Worm (Caenorhabditis elegans) whole organism, L1 larva: ENCODE results near the gene W02A2.9.

Experiments used
- aha-1 ChIP-seq: fragments of 150-350 bp; optimal IDR thresholded peaks from 2 replicates; lab custom pipeline; 2014; ENCODE audit warnings: missing biosample characterization, missing genetic modification characterization
- alr-1 ChIP-seq: fragments of 200-800 bp; sonication (Bioruptor generic); optimal IDR thresholded peaks from 2 replicates; lab custom pipeline; 2018; ENCODE audit warnings: borderline replicate concordance, mild to moderate bottlenecking, missing genetic modification characterization, missing compliant biosample characterization
- aly-2 ChIP-seq: fragments of 150-350 bp; optimal IDR thresholded peaks from 2 replicates; lab custom pipeline; 2014; ENCODE audit warnings: missing biosample characterization, missing genetic modification characterization
- ama-1 ChIP-seq: fragments of 150-350 bp; optimal IDR thresholded peaks from 2 replicates; lab custom pipeline; 2014
- ceh-63 ChIP-seq: fragments of 200-800 bp; sonication (Bioruptor generic); optimal IDR thresholded peaks from 2 replicates; lab custom pipeline; 2018; ENCODE audit warnings: mild to moderate bottlenecking, missing genetic modification characterization, missing compliant biosample characterization
- ceh-8 ChIP-seq: fragments of 200-800 bp; sonication (Bioruptor generic); optimal IDR thresholded peaks from 2 replicates; lab custom pipeline; 2018; ENCODE audit warnings: mild to moderate bottlenecking, missing genetic modification characterization, moderate library complexity, missing compliant biosample characterization
- dpl-1 ChIP-seq, 3 experiments: fragments of 150-350 bp in 2 of 3; sonication (generic microtip) in 1 of 3; optimal IDR thresholded peaks; 2 replicates each; lab custom pipeline; 2014 to 2017; ENCODE audit warnings: missing biosample characterization in 3 of 3, missing genetic modification characterization in 3 of 3, missing genetic modification reagents in 3 of 3
- egl-27 ChIP-seq, 2 experiments: fragments of 150-350 bp in 1 of 2; sonication (generic microtip); optimal IDR thresholded peaks; 3 replicates each; lab custom pipeline; 2017 to 2018; ENCODE audit warnings: missing biosample characterization in 2 of 2, missing genetic modification characterization in 2 of 2, missing genetic modification reagents in 2 of 2
- elt-2 ChIP-seq: sonication (generic microtip); optimal IDR thresholded peaks from 2 replicates; lab custom pipeline; 2016; ENCODE audit warnings: missing genetic modification characterization, mild to moderate bottlenecking, inconsistent platforms, missing compliant biosample characterization, missing genetic modification reagents
- elt-3 ChIP-seq, 6 experiments: fragments of 150-350 bp in 1 of 6; sonication (generic microtip); optimal IDR thresholded peaks; 2 replicates each; lab custom pipeline; 2017 to 2018; ENCODE audit warnings: missing biosample characterization in 6 of 6, missing genetic modification characterization in 6 of 6, inconsistent platforms in 1 of 6
- ets-5 ChIP-seq: fragments of 200-800 bp; sonication (Bioruptor generic); IDR thresholded peaks from 2 replicates; pipeline ENCODE4 v1.3.6; 2022; ENCODE audit warnings: missing genetic modification characterization, missing compliant biosample characterization
- grh-1 ChIP-seq: fragments of 200-800 bp; sonication (Bioruptor generic); IDR thresholded peaks from 2 replicates; pipeline ENCODE4 v1.3.6; 2022; ENCODE audit warnings: missing genetic modification reagents, missing genetic modification characterization, missing compliant biosample characterization
- hlh-17 ChIP-seq: fragments of 200-800 bp; sonication (Bioruptor generic); optimal IDR thresholded peaks from 2 replicates; lab custom pipeline; 2018; ENCODE audit warnings: missing genetic modification characterization, mild to moderate bottlenecking, missing compliant biosample characterization, moderate library complexity, borderline replicate concordance
- jun-1 ChIP-seq: fragments of 150-350 bp; optimal IDR thresholded peaks from 2 replicates; lab custom pipeline; 2014; ENCODE audit warnings: missing biosample characterization, missing genetic modification reagents, missing genetic modification characterization
- lin-14 ChIP-seq: fragments of 200-800 bp; sonication (Bioruptor generic); optimal IDR thresholded peaks from 2 replicates; lab custom pipeline; 2018; ENCODE audit warnings: mild to moderate bottlenecking, missing genetic modification characterization, moderate library complexity, missing compliant biosample characterization
- lin-15B ChIP-seq: fragments of 150-350 bp; sonication (generic microtip); optimal IDR thresholded peaks from 3 replicates; lab custom pipeline; 2014; ENCODE audit warnings: missing biosample characterization, missing genetic modification characterization
- mdl-1 ChIP-seq, 2 experiments: fragments of 150-350 bp; optimal IDR thresholded peaks; 2 replicates each; lab custom pipeline; 2014 to 2017; ENCODE audit warnings: missing biosample characterization in 2 of 2, missing genetic modification characterization in 2 of 2, inconsistent platforms in 1 of 2
- mep-1 ChIP-seq: fragments of 150-350 bp; optimal IDR thresholded peaks from 2 replicates; lab custom pipeline; 2014; ENCODE audit warnings: missing biosample characterization, missing genetic modification characterization
- nhr-12 ChIP-seq: sonication (generic microtip); optimal IDR thresholded peaks from 2 replicates; lab custom pipeline; 2017; ENCODE audit warnings: missing biosample characterization, missing genetic modification characterization
- nhr-19 ChIP-seq: fragments of 200-800 bp; sonication (Bioruptor generic); conservative IDR thresholded peaks from 2 replicates; pipeline ENCODE4 v1.3.6; 2022; ENCODE audit warnings: missing genetic modification characterization, missing compliant biosample characterization
- nhr-20 ChIP-seq: sonication (generic microtip); optimal IDR thresholded peaks from 2 replicates; lab custom pipeline; 2016; ENCODE audit warnings: mild to moderate bottlenecking, missing genetic modification characterization, missing compliant biosample characterization
- nhr-47 ChIP-seq: sonication (generic microtip); optimal IDR thresholded peaks from 2 replicates; lab custom pipeline; 2016; ENCODE audit warnings: mild to moderate bottlenecking, missing genetic modification characterization, moderate library complexity, missing compliant biosample characterization
- nhr-71 ChIP-seq: sonication (generic microtip); optimal IDR thresholded peaks from 2 replicates; lab custom pipeline; 2016; ENCODE audit warnings: mild to moderate bottlenecking, missing genetic modification characterization, moderate library complexity, missing compliant biosample characterization
- nhr-85 ChIP-seq: sonication (generic microtip); peaks from one replicate; lab custom pipeline; 2016; ENCODE audit warnings: missing genetic modification characterization, inconsistent platforms, missing compliant biosample characterization
- nhr-90 ChIP-seq: sonication (generic microtip); optimal IDR thresholded peaks from 2 replicates; lab custom pipeline; 2016; ENCODE audit warnings: mild to moderate bottlenecking, missing genetic modification characterization, missing compliant biosample characterization; ENCODE audit not compliant: poor library complexity
- pag-3 ChIP-seq: sonication (generic microtip); optimal IDR thresholded peaks from 2 replicates; lab custom pipeline; 2017; ENCODE audit warnings: missing genetic modification characterization, mild to moderate bottlenecking, missing compliant biosample characterization, antibody characterized with exemption, borderline replicate concordance; ENCODE audit not compliant: insufficient read depth
- pqm-1 ChIP-seq: sonication (generic microtip); optimal IDR thresholded peaks from 3 replicates; lab custom pipeline; 2017; ENCODE audit warnings: missing biosample characterization, missing genetic modification characterization
- rnt-1 ChIP-seq: sonication (generic microtip); optimal IDR thresholded peaks from 2 replicates; lab custom pipeline; 2016; ENCODE audit warnings: mild to moderate bottlenecking, missing genetic modification characterization, moderate library complexity, missing compliant biosample characterization
- snu-23 ChIP-seq: sonication (generic microtip); optimal IDR thresholded peaks from 2 replicates; lab custom pipeline; 2016; ENCODE audit warnings: missing genetic modification characterization, missing compliant biosample characterization
- swsn-7 ChIP-seq: sonication (generic microtip); optimal IDR thresholded peaks from 2 replicates; lab custom pipeline; 2016; ENCODE audit warnings: missing genetic modification characterization, missing compliant biosample characterization
- tbx-2 ChIP-seq: sonication (generic microtip); optimal IDR thresholded peaks from 2 replicates; lab custom pipeline; 2016; ENCODE audit warnings: missing genetic modification characterization, missing compliant biosample characterization
- unc-130 ChIP-seq: fragments of 150-350 bp; optimal IDR thresholded peaks from 2 replicates; lab custom pipeline; 2017; ENCODE audit warnings: missing biosample characterization, missing genetic modification characterization, inconsistent platforms
- unc-30 ChIP-seq: sonication (generic microtip); optimal IDR thresholded peaks from 2 replicates; lab custom pipeline; 2017; ENCODE audit warnings: missing biosample characterization, missing genetic modification characterization
- unc-62 ChIP-seq: fragments of 150-350 bp; optimal IDR thresholded peaks from 2 replicates; lab custom pipeline; 2014; ENCODE audit warnings: missing biosample characterization, missing genetic modification reagents, missing genetic modification characterization
- unc-86 ChIP-seq: sonication (generic microtip); optimal IDR thresholded peaks from 2 replicates; lab custom pipeline; 2016; ENCODE audit warnings: missing genetic modification characterization, missing compliant biosample characterization
- xbp-1 ChIP-seq: sonication (generic microtip); optimal IDR thresholded peaks from 2 replicates; lab custom pipeline; 2016; ENCODE audit warnings: missing genetic modification characterization, missing compliant biosample characterization
- zag-1 ChIP-seq: fragments of 150-350 bp; optimal IDR thresholded peaks from 2 replicates; lab custom pipeline; 2014; ENCODE audit warnings: missing biosample characterization, missing genetic modification characterization
- ztf-11 ChIP-seq, 2 experiments: sonication (generic microtip); optimal IDR thresholded peaks; 2 replicates each; lab custom pipeline; 2016 to 2017; ENCODE audit warnings: missing genetic modification characterization in 2 of 2, missing biosample characterization in 1 of 2, missing compliant biosample characterization in 1 of 2
- ztf-4 ChIP-seq: fragments of 150-350 bp; optimal IDR thresholded peaks from 2 replicates; lab custom pipeline; 2014; ENCODE audit warnings: missing biosample characterization, missing genetic modification characterization

W02A2.9 gene

DNA sequence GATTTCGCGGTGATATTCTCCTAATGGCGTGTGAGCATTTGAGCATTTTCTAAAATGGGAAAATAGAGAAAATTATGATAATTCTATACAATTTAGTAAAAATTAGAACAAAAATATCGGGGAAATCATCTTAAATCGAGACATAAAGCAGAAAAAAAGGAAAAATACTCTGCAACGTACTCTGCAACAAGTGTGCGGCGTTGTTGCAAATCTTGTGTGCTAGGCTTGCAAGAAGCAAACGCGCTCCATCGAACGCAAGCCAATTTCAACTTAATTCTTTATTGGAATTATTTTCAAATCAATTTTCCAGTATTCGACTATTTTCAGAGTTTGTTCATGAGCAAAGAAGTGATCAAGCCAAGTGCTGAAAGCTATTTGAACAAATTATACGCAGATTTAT lies 38.6 kb downstream of the W02A2.9 start, which contains the start of the genes Y62E10A.20, Y62E10A.23 and mdt-9 (continued):
- no peak for TF ChIP-seq nhr-12 (tag; lab: Kevin White, UChicago)

DNA sequence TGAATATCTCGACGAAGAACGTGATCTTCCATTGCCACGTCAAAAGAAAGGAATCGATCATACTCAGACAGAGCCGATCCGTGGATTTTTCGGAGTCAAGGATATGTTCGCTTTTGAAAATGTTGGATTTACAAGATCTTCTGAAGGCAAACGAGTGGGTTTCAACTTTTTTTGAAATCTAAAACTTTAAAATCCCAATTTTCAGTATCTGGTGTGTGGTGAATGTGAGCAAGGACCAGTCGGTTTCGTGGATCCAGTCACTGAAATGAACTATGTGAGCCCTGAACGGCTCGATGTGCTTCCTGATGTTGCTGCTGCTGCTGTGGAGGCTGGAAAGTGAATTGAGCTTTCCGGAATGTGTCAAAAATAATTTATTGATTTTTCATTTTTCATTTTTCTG lies 39.4 kb downstream of the W02A2.9 start, which contains the start of gene lsm-3:
Gene lsm-3, plus strand, starts transcription at position 301 of the 400 bp plus-strand sequence.
- TF ChIP-seq ceh-63 (GFP tag; lab: Kevin White, UChicago) (no peak), jun-1 (tag; lab: Kevin White, UChicago) (no peak), zag-1 (tag; lab: Kevin White, UChicago) (no peak), lin-14 (no peak), dpl-1 (GFP tag; optimal IDR thresholded peaks at IDR 0.05; lab: Kevin White, UChicago) (no peak), aha-1 (tag; lab: Kevin White, UChicago) (no peak), pag-3 (tag; lab: Kevin White, UChicago) (no peak), ceh-8 (GFP tag; lab: Kevin White, UChicago) (no peak), rnt-1 (tag; lab: Kevin White, UChicago) (no peak), unc-130 (tag; lab: Kevin White, UChicago) (no peak), unc-86 (tag; lab: Kevin White, UChicago) (no peak), nhr-85 (tag; lab: Kevin White, UChicago) (no peak), egl-27 (tag; optimal IDR thresholded peaks at IDR 0.05; lab: Kevin White, UChicago) (no peak), mep-1 (no peak), swsn-7 (tag; lab: Kevin White, UChicago) (no peak), ama-1 (lab: Kevin White, UChicago) (no peak), elt-2 (tag; lab: Kevin White, UChicago) (no peak)

- TF ChIP-seq nhr-47: peak; percentile 16
- TF ChIP-seq nhr-71: peak; percentile 42
- TF ChIP-seq nhr-85 (tag; lab: Kevin White, UChicago): peak; percentile 65
- TF ChIP-seq ztf-11 (tag; optimal IDR thresholded peaks at IDR 0.05; lab: Kevin White, UChicago): no peak
- peak; percentile 47 for TF ChIP-seq aly-2 (tag; lab: Kevin White, UChicago)
- peak; percentile 17 for TF ChIP-seq snu-23
- no peak for TF ChIP-seq hlh-17
- TF ChIP-seq nhr-90 (tag; lab: Kevin White, UChicago): peak; percentile 30
- no peak for TF ChIP-seq lin-15B (tag; lab: Kevin White, UChicago)
- no peak for TF ChIP-seq egl-27 (tag; optimal IDR thresholded peaks at IDR 0.05; lab: Kevin White, UChicago)
- TF ChIP-seq ets-5: no peak
- no peak for TF ChIP-seq elt-3 (tag; optimal IDR thresholded peaks at IDR 0.05; lab: Kevin White, UChicago)
- peak; percentile 3 for TF ChIP-seq nhr-20
- TF ChIP-seq tbx-2 (tag; lab: Kevin White, UChicago): peak; percentile 12
- TF ChIP-seq mdl-1 (tag; optimal IDR thresholded peaks at IDR 0.05; lab: Kevin White, UChicago): no peak
These were observed 41.3 kb downstream of the W02A2.9 start for ce11 chrIV:13388779-13389178.

DNA sequence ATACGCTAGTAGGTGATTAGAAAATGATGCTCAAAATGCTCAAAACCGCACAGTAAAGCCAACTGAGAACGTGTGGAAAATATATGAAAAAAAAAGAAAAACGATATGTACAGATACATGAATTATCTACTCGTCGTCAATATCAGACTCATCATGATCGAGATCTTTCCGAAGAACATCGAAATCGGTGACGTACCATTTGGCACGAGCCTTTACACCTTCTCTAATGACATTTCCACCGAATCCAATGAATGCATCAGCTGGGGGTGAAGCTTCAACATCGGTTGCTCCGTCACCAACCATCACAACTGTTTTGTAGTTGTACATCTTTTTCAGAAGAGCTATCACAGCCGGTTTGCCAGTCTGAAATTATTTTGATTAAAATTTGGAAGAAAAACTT lies 41.8 kb downstream of the W02A2.9 start:
- no peak for TF ChIP-seq grh-1 (GFP tag; lab: Robert Waterston, UW)
- TF ChIP-seq aha-1 (tag; lab: Kevin White, UChicago): no peak
- TF ChIP-seq swsn-7 (tag; lab: Kevin White, UChicago): no peak
- TF ChIP-seq alr-1 (tag; lab: Kevin White, UChicago): no peak
- no peak for TF ChIP-seq nhr-19
- no peak for TF ChIP-seq aly-2 (tag; lab: Kevin White, UChicago)
- no peak for TF ChIP-seq pqm-1 (tag; lab: Kevin White, UChicago)
- TF ChIP-seq unc-30: no peak
- no peak for TF ChIP-seq egl-27 (tag; optimal IDR thresholded peaks at IDR 0.05; lab: Kevin White, UChicago)
- no peak for TF ChIP-seq elt-2 (tag; lab: Kevin White, UChicago)
- no peak for TF ChIP-seq xbp-1
- TF ChIP-seq ztf-4 (tag; lab: Kevin White, UChicago): no peak
- TF ChIP-seq nhr-71: no peak
- no peak for TF ChIP-seq unc-62 (GFP tag; lab: Kevin White, UChicago)
